Worm (Caenorhabditis elegans): ENCODE measurements around the gene B0001.2.

Gene B0001.2

DNA sequence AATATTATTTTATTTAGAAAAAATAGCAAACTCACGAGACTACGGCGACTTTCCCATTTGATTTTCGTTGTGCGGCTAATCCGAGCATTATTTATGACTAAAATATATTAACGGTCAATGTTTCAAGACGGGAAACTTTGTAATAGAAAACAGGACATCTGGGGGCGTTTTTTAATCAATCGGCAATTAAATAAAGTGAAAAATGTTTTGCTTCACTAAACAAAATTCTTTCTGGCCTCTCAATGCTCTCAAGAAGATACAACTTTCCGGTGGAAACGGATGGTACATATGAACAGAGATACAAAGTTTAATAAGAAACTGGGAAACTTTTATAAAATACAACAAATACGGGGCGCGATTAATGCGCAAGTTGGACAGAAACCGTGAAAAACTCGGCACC, at the start of gene B0001.2:
B0001.2 (minus strand) TSS at position 101 of the 400 bp plus-strand sequence.
- TF ChIP-seq ama-1 (optimal IDR thresholded peaks at IDR 0.05): no peak
- no peak for TF ChIP-seq ceh-13 (GFP tag; optimal IDR thresholded peaks at IDR 0.05)
- TF ChIP-seq aly-1 (tag; optimal IDR thresholded peaks at IDR 0.05): no peak
- no peak for TF ChIP-seq ets-7 (tag; optimal IDR thresholded peaks at IDR 0.05)
- no peak for TF ChIP-seq scrt-1 (GFP tag; IDR thresholded peaks at IDR 0.05)
- TF ChIP-seq flt-1 (GFP tag; IDR thresholded peaks at IDR 0.05): no peak
- no peak for TF ChIP-seq pes-1 (GFP tag; IDR thresholded peaks at IDR 0.05)
- TF ChIP-seq B0310.2 (tag; optimal IDR thresholded peaks at IDR 0.05): no peak
- no peak for TF ChIP-seq hmg-4 (GFP tag; optimal IDR thresholded peaks at IDR 0.05)
- TF ChIP-seq ceh-36 (tag; optimal IDR thresholded peaks at IDR 0.05): no peak
- TF ChIP-seq tra-4 (tag; optimal IDR thresholded peaks at IDR 0.05): no peak
- no peak for TF ChIP-seq sea-1 (GFP tag; conservative IDR thresholded peaks at IDR 0.05)

DNA sequence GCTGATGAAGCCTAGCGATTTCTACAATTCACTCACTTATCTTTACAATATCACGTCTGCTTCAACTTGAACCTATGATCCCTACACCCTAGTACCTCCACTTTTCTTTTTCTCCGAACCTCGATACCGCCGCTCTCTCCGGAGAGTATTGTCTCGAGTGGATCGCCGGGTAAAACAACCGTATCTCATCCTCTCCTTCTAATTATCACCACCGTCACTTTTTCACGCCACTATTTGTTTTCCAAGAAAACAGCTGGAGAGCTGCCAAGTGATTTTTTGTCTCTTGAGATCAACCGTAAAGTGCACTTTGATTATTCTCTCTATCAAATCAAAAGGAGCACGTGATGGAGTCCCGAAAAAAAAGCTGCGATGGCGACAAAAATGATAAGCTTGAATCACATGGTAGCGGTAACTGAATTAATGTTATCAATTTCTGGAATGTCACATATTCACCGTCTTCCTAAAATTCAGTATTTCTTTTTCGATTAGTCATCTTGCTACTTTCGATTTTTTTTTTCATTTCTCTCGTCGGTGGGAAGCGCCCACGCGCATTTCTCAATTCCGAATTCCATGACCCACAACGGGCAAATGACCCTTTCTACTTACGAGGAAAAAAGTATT, 48.9 kb upstream of the B0001.2 start:
- TF ChIP-seq sea-1 (GFP tag; conservative IDR thresholded peaks at IDR 0.05) (no peak), flt-1 (GFP tag; IDR thresholded peaks at IDR 0.05) (no peak), hmbx-1 (tag; optimal IDR thresholded peaks at IDR 0.05) (no peak), tbx-37 (GFP tag; conservative IDR thresholded peaks at IDR 0.05) (no peak), hmg-4 (GFP tag; optimal IDR thresholded peaks at IDR 0.05) (no peak), hnd-1 (tag; optimal IDR thresholded peaks at IDR 0.05) (no peak), tbx-11 (GFP tag; IDR thresholded peaks at IDR 0.05) (no peak), tra-4 (tag; optimal IDR thresholded peaks at IDR 0.05) (no peak), scrt-1 (GFP tag; IDR thresholded peaks at IDR 0.05) (no peak), ceh-36 (tag; optimal IDR thresholded peaks at IDR 0.05) (no peak), ama-1 (optimal IDR thresholded peaks at IDR 0.05) (no peak), aly-1 (tag; optimal IDR thresholded peaks at IDR 0.05) (no peak), B0310.2 (tag; optimal IDR thresholded peaks at IDR 0.05) (no peak), ceh-13 (GFP tag; optimal IDR thresholded peaks at IDR 0.05) (no peak), F13C5.2 (tag; optimal IDR thresholded peaks at IDR 0.05) (no peak), ets-7 (tag; optimal IDR thresholded peaks at IDR 0.05) (no peak)

DNA sequence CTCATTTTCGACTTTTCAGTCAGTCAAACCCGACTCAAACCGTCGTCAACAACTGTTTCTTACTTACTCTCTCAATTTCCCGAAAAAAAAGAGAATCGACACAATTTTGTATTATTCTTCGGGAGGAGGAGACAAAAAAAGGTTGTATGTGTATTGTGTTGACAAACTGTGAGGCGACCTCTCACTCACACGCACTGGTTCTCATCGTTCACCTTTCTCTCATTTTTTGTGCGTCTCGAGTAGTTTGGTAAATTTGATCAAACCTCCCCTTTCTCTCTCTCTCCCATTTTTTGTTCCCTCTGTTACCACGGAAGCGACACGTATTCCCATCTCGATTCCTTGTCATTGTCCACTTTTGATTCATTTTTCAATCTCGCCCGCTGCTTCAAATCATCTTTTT, 48.0 kb upstream of the B0001.2 start:
- no peak for TF ChIP-seq ceh-36 (tag; optimal IDR thresholded peaks at IDR 0.05)
- TF ChIP-seq tra-4 (tag; optimal IDR thresholded peaks at IDR 0.05): no peak
- TF ChIP-seq F13C5.2 (tag; optimal IDR thresholded peaks at IDR 0.05): no peak
- TF ChIP-seq hmg-4 (GFP tag; optimal IDR thresholded peaks at IDR 0.05): no peak
- TF ChIP-seq aly-1 (tag; optimal IDR thresholded peaks at IDR 0.05): no peak
- no peak for TF ChIP-seq tbx-11 (GFP tag; IDR thresholded peaks at IDR 0.05)
- no peak for TF ChIP-seq flt-1 (GFP tag; IDR thresholded peaks at IDR 0.05)
- no peak for TF ChIP-seq hmbx-1 (tag; optimal IDR thresholded peaks at IDR 0.05)
- TF ChIP-seq tbx-37 (GFP tag; conservative IDR thresholded peaks at IDR 0.05): no peak
- no peak for TF ChIP-seq scrt-1 (GFP tag; IDR thresholded peaks at IDR 0.05)
- TF ChIP-seq ets-7 (tag; optimal IDR thresholded peaks at IDR 0.05): no peak
- no peak for TF ChIP-seq ama-1 (optimal IDR thresholded peaks at IDR 0.05)
- no peak for TF ChIP-seq pes-1 (GFP tag; IDR thresholded peaks at IDR 0.05)
- TF ChIP-seq sea-1 (GFP tag; conservative IDR thresholded peaks at IDR 0.05): no peak
- no peak for TF ChIP-seq ceh-13 (GFP tag; optimal IDR thresholded peaks at IDR 0.05)
- no peak for TF ChIP-seq hnd-1 (tag; optimal IDR thresholded peaks at IDR 0.05)

DNA sequence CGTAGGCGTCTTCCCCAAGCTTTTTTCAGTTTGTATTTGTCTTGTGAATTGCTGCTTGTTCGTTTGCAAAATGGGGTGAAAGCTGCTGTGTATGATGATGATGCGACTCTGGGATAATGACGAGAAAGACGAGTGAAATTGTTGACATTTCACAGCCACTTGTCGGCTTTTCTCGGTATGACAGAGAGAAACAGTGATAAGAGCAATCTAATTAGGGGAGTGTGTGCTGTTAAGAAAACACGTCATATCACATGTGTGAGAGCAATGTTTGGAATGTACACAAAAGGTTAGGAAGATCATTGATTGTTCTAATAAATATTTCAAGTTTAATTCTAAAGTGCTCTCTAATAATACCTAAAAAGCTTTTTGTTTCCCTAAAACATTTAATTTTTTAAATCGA, 46.9 kb upstream of the B0001.2 start:
- TF ChIP-seq hmbx-1 (tag; optimal IDR thresholded peaks at IDR 0.05): no peak
- no peak for TF ChIP-seq ceh-36 (tag; optimal IDR thresholded peaks at IDR 0.05)
- TF ChIP-seq tra-4 (tag; optimal IDR thresholded peaks at IDR 0.05): no peak
- no peak for TF ChIP-seq pes-1 (GFP tag; IDR thresholded peaks at IDR 0.05)
- no peak for TF ChIP-seq scrt-1 (GFP tag; IDR thresholded peaks at IDR 0.05)
- TF ChIP-seq ets-7 (tag; optimal IDR thresholded peaks at IDR 0.05): no peak
- no peak for TF ChIP-seq ceh-13 (GFP tag; optimal IDR thresholded peaks at IDR 0.05)
- no peak for TF ChIP-seq flt-1 (GFP tag; IDR thresholded peaks at IDR 0.05)
- no peak for TF ChIP-seq aly-1 (tag; optimal IDR thresholded peaks at IDR 0.05)
- TF ChIP-seq tbx-11 (GFP tag; IDR thresholded peaks at IDR 0.05): no peak
- TF ChIP-seq ama-1 (optimal IDR thresholded peaks at IDR 0.05): no peak
- TF ChIP-seq sea-1 (GFP tag; conservative IDR thresholded peaks at IDR 0.05): no peak
- no peak for TF ChIP-seq tbx-37 (GFP tag; conservative IDR thresholded peaks at IDR 0.05)
- no peak for TF ChIP-seq B0310.2 (tag; optimal IDR thresholded peaks at IDR 0.05)
- TF ChIP-seq hmg-4 (GFP tag; optimal IDR thresholded peaks at IDR 0.05): no peak
- TF ChIP-seq F13C5.2 (tag; optimal IDR thresholded peaks at IDR 0.05): no peak
- TF ChIP-seq hnd-1 (tag; optimal IDR thresholded peaks at IDR 0.05): no peak

DNA sequence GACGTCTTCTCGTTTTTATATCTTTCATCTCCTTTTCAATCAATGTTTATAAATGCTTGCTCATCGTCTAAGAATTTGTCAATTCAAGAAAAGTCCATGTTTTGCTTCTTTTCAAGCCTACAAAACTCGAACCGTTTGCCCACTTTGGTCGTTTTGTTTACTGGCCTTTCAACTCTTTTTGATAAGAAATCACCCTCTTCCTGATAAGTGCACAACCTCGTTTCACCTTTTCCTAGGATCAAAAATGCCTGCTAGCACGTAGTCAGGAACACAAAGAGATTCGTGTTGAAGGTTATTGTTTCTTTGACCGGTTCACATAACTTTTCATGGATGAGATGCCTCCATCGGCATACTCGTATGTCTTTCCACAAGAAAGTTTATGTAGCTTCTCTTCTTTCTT, 45.8 kb upstream of the B0001.2 start:
- TF ChIP-seq hmg-4 (GFP tag; optimal IDR thresholded peaks at IDR 0.05) (no peak), flt-1 (GFP tag; IDR thresholded peaks at IDR 0.05) (no peak), scrt-1 (GFP tag; IDR thresholded peaks at IDR 0.05) (no peak), hmbx-1 (tag; optimal IDR thresholded peaks at IDR 0.05) (no peak), pes-1 (GFP tag; IDR thresholded peaks at IDR 0.05) (no peak), hnd-1 (tag; optimal IDR thresholded peaks at IDR 0.05) (no peak), sea-1 (GFP tag; conservative IDR thresholded peaks at IDR 0.05) (no peak)

DNA sequence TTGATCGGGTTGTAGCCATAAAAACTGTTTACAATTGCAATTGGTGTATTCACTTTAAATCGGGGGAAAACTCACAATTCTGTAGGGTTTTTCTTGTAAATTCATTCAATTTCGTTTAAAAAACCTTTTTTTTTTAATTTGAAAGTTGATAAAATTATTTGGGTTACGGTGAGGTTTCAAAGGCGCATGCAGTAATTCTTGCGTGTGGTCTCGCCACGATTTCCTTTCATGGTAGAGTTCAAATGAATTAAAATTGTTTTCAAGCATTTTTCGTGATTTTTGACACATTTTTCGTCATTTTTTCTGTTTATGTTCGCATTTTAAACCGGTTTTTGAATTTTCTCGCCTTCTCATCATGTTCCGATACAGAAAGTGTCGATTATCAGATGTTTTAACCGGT, 43.9 kb upstream of the B0001.2 start:
- TF ChIP-seq pes-1 (GFP tag; IDR thresholded peaks at IDR 0.05) (no peak), scrt-1 (GFP tag; IDR thresholded peaks at IDR 0.05) (no peak), F13C5.2 (tag; optimal IDR thresholded peaks at IDR 0.05) (no peak), flt-1 (GFP tag; IDR thresholded peaks at IDR 0.05) (no peak), aly-1 (tag; optimal IDR thresholded peaks at IDR 0.05) (no peak), ceh-36 (tag; optimal IDR thresholded peaks at IDR 0.05) (no peak), hmbx-1 (tag; optimal IDR thresholded peaks at IDR 0.05) (no peak), tbx-37 (GFP tag; conservative IDR thresholded peaks at IDR 0.05) (no peak), tbx-11 (GFP tag; IDR thresholded peaks at IDR 0.05) (no peak), sea-1 (GFP tag; conservative IDR thresholded peaks at IDR 0.05) (no peak), tra-4 (tag; optimal IDR thresholded peaks at IDR 0.05) (no peak), ama-1 (optimal IDR thresholded peaks at IDR 0.05) (no peak), ceh-13 (GFP tag; optimal IDR thresholded peaks at IDR 0.05) (no peak)

DNA sequence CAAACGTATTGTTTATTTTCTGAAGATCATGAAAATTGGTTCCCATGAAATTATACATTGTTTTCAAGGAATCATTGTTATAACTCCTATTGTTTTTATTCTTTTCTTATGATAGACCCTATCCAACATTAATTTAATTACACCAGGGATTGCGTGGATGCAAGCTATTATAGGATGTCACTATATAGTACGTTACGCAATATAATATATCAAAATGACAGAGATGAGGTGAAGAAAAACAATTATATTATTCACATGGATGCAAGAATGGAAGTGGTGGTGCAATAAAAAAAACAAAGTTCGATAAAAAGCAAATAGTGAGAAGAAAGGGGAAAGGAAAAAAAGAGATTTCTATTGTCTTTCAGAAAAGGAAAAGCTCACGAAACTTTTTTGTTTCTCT, 42.6 kb upstream of the B0001.2 start:
- TF ChIP-seq sea-1 (GFP tag; conservative IDR thresholded peaks at IDR 0.05): no peak
- TF ChIP-seq tbx-37 (GFP tag; conservative IDR thresholded peaks at IDR 0.05): no peak
- TF ChIP-seq hmbx-1 (tag; optimal IDR thresholded peaks at IDR 0.05): no peak

All from whole organism, early embryonic.